Fruit fly (Drosophila melanogaster) whole organism: Measurements from ENCODE around the gene CG9231.

Experiments
- Dll ChIP-seq: fragments of >200 bp; optimal IDR thresholded peaks from 2 replicates; lab custom pipeline; 2017
- EcR ChIP-seq, 2 experiments: fragments of >200 bp; optimal IDR thresholded peaks; 2 replicates each; lab custom pipeline; 2017; ENCODE audit warnings: missing biosample characterization in 2 of 2, missing genetic modification characterization in 2 of 2, missing genetic modification reagents in 2 of 2
- pan ChIP-seq: fragments of >200 bp; optimal IDR thresholded peaks from 2 replicates; lab custom pipeline; 2017
- psq ChIP-seq: fragments of >200 bp; optimal IDR thresholded peaks from 2 replicates; lab custom pipeline; 2017
- usp ChIP-seq: fragments of >200 bp; optimal IDR thresholded peaks from 2 replicates; lab custom pipeline; 2017; ENCODE audit warnings: missing biosample characterization, missing genetic modification characterization, mixed read lengths

DNA sequence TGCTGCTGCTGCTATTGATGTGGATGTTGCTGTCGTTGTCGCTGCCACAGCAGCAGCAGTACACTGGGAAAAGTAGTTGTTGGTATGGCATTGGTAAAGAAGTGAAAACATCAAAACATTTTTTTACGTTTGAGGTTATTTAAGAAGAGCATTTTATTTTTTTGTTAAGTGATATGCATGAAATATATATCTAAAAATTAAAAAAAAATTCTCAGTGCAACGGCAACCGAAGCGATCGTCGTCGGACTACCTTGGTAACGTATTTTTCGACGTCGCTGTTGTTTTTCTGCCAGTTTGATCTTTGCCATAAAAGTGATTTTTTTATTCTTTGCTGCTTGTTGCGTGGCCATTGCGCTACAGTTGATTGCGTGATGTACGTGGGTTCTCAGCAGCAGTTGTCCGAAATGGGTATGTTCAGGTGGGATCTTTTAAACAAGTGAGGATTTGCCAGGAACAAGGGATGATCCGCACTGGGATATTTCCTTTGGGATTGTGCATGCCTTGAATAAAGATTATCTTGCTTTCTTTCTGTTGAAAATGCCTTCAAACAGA lies 25.0 kb downstream of the CG9231 start:
- TF ChIP-seq EcR (GFP tag; optimal IDR thresholded peaks at IDR 0.05; lab: Kevin White, UChicago) = no peak
- no peak for TF ChIP-seq Dll
- TF ChIP-seq usp (GFP tag; lab: Kevin White, UChicago) = no peak
- no peak for TF ChIP-seq pan (lab: Kevin White, UChicago)
- TF ChIP-seq psq (lab: Kevin White, UChicago) = no peak
